Worm (Caenorhabditis elegans) whole organism, L4 larva: ENCODE results near the gene ttr-5.

ENCODE experiments used
- T20F7.1 ChIP-seq: fragments of 200-800 bp; sonication (Bioruptor generic); optimal IDR thresholded peaks from 2 replicates; lab custom pipeline; 2018; ENCODE audit warnings: mild to moderate bottlenecking, missing genetic modification characterization, missing compliant biosample characterization
- Y75B8A.6 ChIP-seq: fragments of 200-800 bp; sonication (Bioruptor generic); IDR thresholded peaks from 2 replicates; pipeline ENCODE4 v1.3.6; 2022; ENCODE audit warnings: missing genetic modification reagents, missing genetic modification characterization, missing compliant biosample characterization
- egl-27 ChIP-seq: sonication (generic microtip); optimal IDR thresholded peaks from 3 replicates; lab custom pipeline; 2017; ENCODE audit warnings: missing biosample characterization, missing genetic modification reagents, missing genetic modification characterization
- lin-1 ChIP-seq: fragments of 200-800 bp; sonication (Bioruptor generic); IDR thresholded peaks from 2 replicates; pipeline ENCODE4 v1.3.6; 2022; ENCODE audit warnings: missing genetic modification reagents, missing genetic modification characterization, missing compliant biosample characterization
- nhr-237 ChIP-seq: sonication (generic microtip); optimal IDR thresholded peaks from 2 replicates; lab custom pipeline; 2017; ENCODE audit warnings: missing biosample characterization, missing genetic modification characterization
- pha-4 ChIP-seq, 2 experiments: fragments of 150-350 bp in 1 of 2; fragments of 200-800 bp in 1 of 2; sonication (Bioruptor generic) in 1 of 2; IDR thresholded peaks in 1 of 2; optimal IDR thresholded peaks in 1 of 2; 2 replicates each; pipeline versions ENCODE4 v1.3.6 to Lab custom; 2014 to 2022; ENCODE audit warnings: missing genetic modification characterization in 2 of 2, missing genetic modification reagents in 2 of 2, missing biosample characterization in 1 of 2, missing compliant biosample characterization in 1 of 2
- rbr-2 ChIP-seq: sonication (generic microtip); optimal IDR thresholded peaks from 2 replicates; lab custom pipeline; 2016; ENCODE audit warnings: missing genotype, missing genetic modification characterization, missing compliant biosample characterization
- unc-62 ChIP-seq, 3 experiments: fragments of 150-350 bp in 1 of 3; sonication (generic microtip); optimal IDR thresholded peaks in 2 of 3; peaks in 1 of 3; 1 replicate in 1 of 3; 2 replicates in 2 of 3; lab custom pipeline; 2014 to 2017; ENCODE audit warnings: missing biosample characterization in 3 of 3, missing genetic modification characterization in 3 of 3, missing genetic modification reagents in 3 of 3, missing genotype in 1 of 3

- TF ChIP-seq Y75B8A.6 (GFP tag; lab: Robert Waterston, UW) = no peak
- TF ChIP-seq T20F7.1 (GFP tag; lab: Kevin White, UChicago) = no peak
- no peak for TF ChIP-seq egl-27
- no peak for TF ChIP-seq nhr-237 (tag; lab: Kevin White, UChicago)
- TF ChIP-seq lin-1 = no peak
- TF ChIP-seq rbr-2 (tag; lab: Kevin White, UChicago) = no peak
- no peak for TF ChIP-seq pha-4 (GFP tag; IDR thresholded peaks at IDR 0.05; lab: Robert Waterston, UW)
- no peak for TF ChIP-seq pha-4 (tag; optimal IDR thresholded peaks at IDR 0.05; lab: Kevin White, UChicago)
- no peak for TF ChIP-seq unc-62 (GFP tag; optimal IDR thresholded peaks at IDR 0.05 in 1 of 2; lab: Kevin White, UChicago)
- no peak for TF ChIP-seq unc-62 (tag; optimal IDR thresholded peaks at IDR 0.05; lab: Kevin White, UChicago)
These were observed 30.2 kb upstream of the ttr-5 start, which contains the start of gene K01B6.3 for ce11 chrIII:9299919-9300318.
